Fruit fly (Drosophila melanogaster) whole organism, embryonic: ENCODE data around the gene Tyler.

ENCODE experiments used
- Ada2b ChIP-seq: fragments of 200-800 bp; sonication (Bioruptor generic); IDR thresholded peaks from 2 replicates; pipeline ENCODE4 v1.3.6; 2022; ENCODE audit warnings: missing biosample characterization, missing genetic modification characterization
- Atf3 ChIP-seq: fragments of 200-800 bp; sonication (Bioruptor generic); optimal IDR thresholded peaks from 3 replicates; lab custom pipeline; 2016; ENCODE audit warnings: missing biosample characterization, missing genetic modification characterization
- Bdp1 ChIP-seq: fragments of 200-800 bp; sonication (Bioruptor generic); optimal IDR thresholded peaks from 3 replicates; lab custom pipeline; 2016; ENCODE audit warnings: missing biosample characterization, missing genetic modification characterization
- Blimp-1 ChIP-seq: fragments of 200-800 bp; sonication (Bioruptor generic); optimal IDR thresholded peaks from 3 replicates; lab custom pipeline; 2018; ENCODE audit warnings: missing biosample characterization, missing genetic modification characterization, mild to moderate bottlenecking, moderate library complexity, missing genetic modification reagents
- CG10565 ChIP-seq: fragments of 200-800 bp; sonication (Bioruptor generic); optimal IDR thresholded peaks from 3 replicates; lab custom pipeline; 2016; ENCODE audit warnings: missing biosample characterization, mild to moderate bottlenecking, missing genetic modification characterization
- CG10959 ChIP-seq: fragments of 200-800 bp; sonication (Bioruptor generic); IDR thresholded peaks from 2 replicates; pipeline ENCODE4 v1.3.6; 2022; ENCODE audit warnings: missing biosample characterization, missing genetic modification characterization
- CG11695 ChIP-seq: fragments of 200-800 bp; sonication (Bioruptor generic); IDR thresholded peaks from 3 replicates; pipeline ENCODE4 v1.3.6; 2022; ENCODE audit warnings: missing biosample characterization, missing genetic modification characterization
- CG12744 ChIP-seq: fragments of 200-800 bp; sonication (Bioruptor generic); optimal IDR thresholded peaks from 2 replicates; lab custom pipeline; 2016; ENCODE audit warnings: missing biosample characterization, missing genetic modification characterization
- CG1529 ChIP-seq: fragments of 200-800 bp; sonication (Bioruptor generic); optimal IDR thresholded peaks from 3 replicates; lab custom pipeline; 2018; ENCODE audit warnings: missing biosample characterization, missing genetic modification characterization
- CG17359 ChIP-seq: fragments of 200-800 bp; sonication (Bioruptor generic); optimal IDR thresholded peaks from 3 replicates; lab custom pipeline; 2018; ENCODE audit warnings: missing biosample characterization, mild to moderate bottlenecking, missing genetic modification characterization, moderate library complexity
- CG2116 ChIP-seq: fragments of 200-800 bp; sonication (Bioruptor generic); optimal IDR thresholded peaks from 3 replicates; lab custom pipeline; 2018; ENCODE audit warnings: missing biosample characterization, mild to moderate bottlenecking, missing genetic modification characterization
- CG30020 ChIP-seq: fragments of 200-800 bp; optimal IDR thresholded peaks from 2 replicates; lab custom pipeline; 2019; ENCODE audit warnings: missing biosample characterization, mild to moderate bottlenecking, missing genetic modification characterization, moderate library complexity
- CG4328 ChIP-seq: fragments of 200-800 bp; sonication (Bioruptor generic); optimal IDR thresholded peaks from 3 replicates; lab custom pipeline; 2017; ENCODE audit warnings: missing biosample characterization, missing genetic modification reagents, missing genetic modification characterization
- CG7372 ChIP-seq: fragments of 200-800 bp; sonication (Bioruptor generic); IDR thresholded peaks from 2 replicates; pipeline ENCODE4 v1.3.6; 2022; ENCODE audit warnings: missing biosample characterization, missing genetic modification characterization
- CG8924 ChIP-seq: fragments of 200-800 bp; optimal IDR thresholded peaks from 3 replicates; lab custom pipeline; 2019; ENCODE audit warnings: missing biosample characterization, mild to moderate bottlenecking, missing genetic modification characterization, moderate library complexity
- CG9876 ChIP-seq: fragments of 200-800 bp; sonication (Bioruptor generic); optimal IDR thresholded peaks from 2 replicates; lab custom pipeline; 2016; ENCODE audit warnings: missing biosample characterization, missing genetic modification characterization
- CHES-1-like ChIP-seq: fragments of 200-800 bp; sonication (Bioruptor generic); optimal IDR thresholded peaks from 2 replicates; lab custom pipeline; 2016; ENCODE audit warnings: missing biosample characterization, missing genetic modification characterization
- E2f1 ChIP-seq: fragments of 200-800 bp; sonication (Bioruptor generic); IDR thresholded peaks from 2 replicates; pipeline ENCODE4 v1.3.6; 2022; ENCODE audit warnings: missing biosample characterization, missing genetic modification characterization
- Fer3 ChIP-seq: fragments of 200-800 bp; sonication (Bioruptor generic); optimal IDR thresholded peaks from 2 replicates; lab custom pipeline; 2018; ENCODE audit warnings: missing biosample characterization, mild to moderate bottlenecking, missing genetic modification characterization, moderate library complexity
- GATAe ChIP-seq: fragments of 200-800 bp; sonication (Bioruptor generic); conservative IDR thresholded peaks from 2 replicates; pipeline ENCODE4 v1.3.6; 2022; ENCODE audit warnings: missing biosample characterization, missing genetic modification characterization
- Gug ChIP-seq: fragments of 200-800 bp; sonication (Bioruptor generic); IDR thresholded peaks from 4 replicates; pipeline ENCODE4 v1.3.6; 2022; ENCODE audit warnings: missing biosample characterization, missing genetic modification characterization
- MESR4 ChIP-seq: fragments of 200-800 bp; sonication (Bioruptor generic); optimal IDR thresholded peaks from 2 replicates; lab custom pipeline; 2018; ENCODE audit warnings: missing biosample characterization, mild to moderate bottlenecking, missing genetic modification characterization, moderate library complexity
- Stat92E ChIP-seq, 3 experiments: fragments of >200 bp in 2 of 3; fragments of 200-800 bp in 1 of 3; sonication (Bioruptor generic) in 1 of 3; optimal IDR thresholded peaks; 2 replicates each; lab custom pipeline; 2017 to 2019; ENCODE audit warnings: missing biosample characterization in 3 of 3, missing genetic modification characterization in 3 of 3, mild to moderate bottlenecking in 1 of 3, moderate library complexity in 1 of 3
- Tbp ChIP-seq: fragments of >200 bp; optimal IDR thresholded peaks from 2 replicates; lab custom pipeline; 2018; ENCODE audit warnings: missing biosample characterization, missing genetic modification characterization
- abd-A ChIP-seq: fragments of 200-800 bp; sonication (Bioruptor generic); optimal IDR thresholded peaks from 3 replicates; lab custom pipeline; 2019; ENCODE audit warnings: missing biosample characterization, mild to moderate bottlenecking, missing genetic modification characterization, moderate library complexity
- cas ChIP-seq: fragments of 200-800 bp; sonication (Bioruptor generic); IDR thresholded peaks from 2 replicates; pipeline ENCODE4 v1.3.6; 2022; ENCODE audit warnings: missing biosample characterization, missing genetic modification characterization
- chif ChIP-seq, 2 experiments: fragments of 200-800 bp; sonication (Bioruptor generic); optimal IDR thresholded peaks; 3 replicates each; lab custom pipeline; 2016; ENCODE audit warnings: missing biosample characterization in 2 of 2, missing genetic modification characterization in 2 of 2
- chn ChIP-seq: fragments of 200-800 bp; sonication (Bioruptor generic); optimal IDR thresholded peaks from 2 replicates; lab custom pipeline; 2016; ENCODE audit warnings: missing biosample characterization, missing genetic modification characterization
- corto ChIP-seq: fragments of 200-800 bp; sonication (Bioruptor generic); optimal IDR thresholded peaks from 2 replicates; lab custom pipeline; 2016; ENCODE audit warnings: missing biosample characterization, mild to moderate bottlenecking, missing genetic modification characterization, moderate library complexity
- crc ChIP-seq: fragments of 200-800 bp; sonication (Bioruptor generic); optimal IDR thresholded peaks from 2 replicates; lab custom pipeline; 2016; ENCODE audit warnings: missing biosample characterization, missing genetic modification characterization
- ems ChIP-seq: fragments of 200-800 bp; sonication (Bioruptor generic); optimal IDR thresholded peaks from 3 replicates; lab custom pipeline; 2016; ENCODE audit warnings: missing biosample characterization, missing genetic modification characterization
- eyg ChIP-seq: fragments of 200-800 bp; sonication (Bioruptor generic); optimal IDR thresholded peaks from 3 replicates; lab custom pipeline; 2016; ENCODE audit warnings: missing biosample characterization, missing genetic modification characterization
- fd64A ChIP-seq: fragments of 200-800 bp; sonication (Bioruptor generic); optimal IDR thresholded peaks from 3 replicates; lab custom pipeline; 2018; ENCODE audit warnings: missing biosample characterization, mild to moderate bottlenecking, missing genetic modification characterization
- ftz-f1 ChIP-seq: fragments of 200-800 bp; sonication (Bioruptor generic); optimal IDR thresholded peaks from 2 replicates; lab custom pipeline; 2016; ENCODE audit warnings: missing biosample characterization, missing genetic modification characterization
- gem ChIP-seq: fragments of 200-800 bp; sonication (Bioruptor generic); optimal IDR thresholded peaks from 2 replicates; lab custom pipeline; 2019; ENCODE audit warnings: missing biosample characterization, mild to moderate bottlenecking, missing genetic modification characterization, moderate library complexity
- gro ChIP-seq: fragments of 200-800 bp; sonication (Bioruptor generic); optimal IDR thresholded peaks from 2 replicates; lab custom pipeline; 2016; ENCODE audit warnings: missing biosample characterization, missing genetic modification characterization
- h ChIP-seq: fragments of >200 bp; optimal IDR thresholded peaks from 2 replicates; lab custom pipeline; 2017
- klu ChIP-seq: fragments of 200-800 bp; sonication (Bioruptor generic); IDR thresholded peaks from 2 replicates; pipeline ENCODE4 v1.3.6; 2022; ENCODE audit warnings: missing biosample characterization, missing genetic modification characterization
- lilli ChIP-seq: fragments of 200-800 bp; sonication (Bioruptor generic); optimal IDR thresholded peaks from 3 replicates; lab custom pipeline; 2016; ENCODE audit warnings: missing biosample characterization, missing genetic modification characterization
- oc ChIP-seq: fragments of 200-800 bp; sonication (Bioruptor generic); optimal IDR thresholded peaks from 2 replicates; lab custom pipeline; 2018; ENCODE audit warnings: missing biosample characterization, mild to moderate bottlenecking, missing genetic modification characterization, moderate library complexity
- onecut ChIP-seq: fragments of 200-800 bp; sonication (Bioruptor generic); IDR thresholded peaks from 2 replicates; pipeline ENCODE4 v1.3.6; 2022; ENCODE audit warnings: missing biosample characterization, missing genetic modification characterization
- ranshi ChIP-seq: fragments of 200-800 bp; sonication (Bioruptor generic); IDR thresholded peaks from 2 replicates; pipeline ENCODE4 v1.3.6; 2022; ENCODE audit warnings: missing biosample characterization, missing genetic modification characterization
- run ChIP-seq: fragments of 200-800 bp; sonication (Bioruptor generic); optimal IDR thresholded peaks from 3 replicates; lab custom pipeline; 2018; ENCODE audit warnings: missing biosample characterization, mild to moderate bottlenecking, missing genetic modification characterization
- schlank ChIP-seq: fragments of 200-800 bp; sonication (Bioruptor generic); optimal IDR thresholded peaks from 2 replicates; lab custom pipeline; 2018; ENCODE audit warnings: missing biosample characterization, mild to moderate bottlenecking, missing genetic modification characterization
- sisA ChIP-seq: fragments of 200-800 bp; sonication (Bioruptor generic); IDR thresholded peaks from 2 replicates; pipeline ENCODE4 v1.3.6; 2022; ENCODE audit warnings: missing biosample characterization, missing genetic modification characterization
- slbo ChIP-seq: fragments of 200-800 bp; sonication (Bioruptor generic); IDR thresholded peaks from 2 replicates; pipeline ENCODE4 v1.3.6; 2022; ENCODE audit warnings: missing biosample characterization, missing genetic modification characterization
- stc ChIP-seq: fragments of 200-800 bp; sonication (Bioruptor generic); IDR thresholded peaks from 2 replicates; pipeline ENCODE4 v1.3.6; 2022; ENCODE audit warnings: missing biosample characterization, missing genetic modification characterization
- trem ChIP-seq: fragments of 200-800 bp; optimal IDR thresholded peaks from 3 replicates; lab custom pipeline; 2019; ENCODE audit warnings: missing biosample characterization, mild to moderate bottlenecking, missing genetic modification characterization, moderate library complexity
- unpg ChIP-seq: fragments of 200-800 bp; sonication (Bioruptor generic); optimal IDR thresholded peaks from 3 replicates; lab custom pipeline; 2018; ENCODE audit warnings: missing biosample characterization, mild to moderate bottlenecking, missing genetic modification characterization, moderate library complexity
- vnd ChIP-seq: fragments of 200-800 bp; sonication (Bioruptor generic); IDR thresholded peaks from 3 replicates; pipeline ENCODE4 v1.3.6; 2022; ENCODE audit warnings: missing biosample characterization, missing genetic modification characterization; ENCODE audit not compliant: partially characterized antibody

Tyler gene

DNA sequence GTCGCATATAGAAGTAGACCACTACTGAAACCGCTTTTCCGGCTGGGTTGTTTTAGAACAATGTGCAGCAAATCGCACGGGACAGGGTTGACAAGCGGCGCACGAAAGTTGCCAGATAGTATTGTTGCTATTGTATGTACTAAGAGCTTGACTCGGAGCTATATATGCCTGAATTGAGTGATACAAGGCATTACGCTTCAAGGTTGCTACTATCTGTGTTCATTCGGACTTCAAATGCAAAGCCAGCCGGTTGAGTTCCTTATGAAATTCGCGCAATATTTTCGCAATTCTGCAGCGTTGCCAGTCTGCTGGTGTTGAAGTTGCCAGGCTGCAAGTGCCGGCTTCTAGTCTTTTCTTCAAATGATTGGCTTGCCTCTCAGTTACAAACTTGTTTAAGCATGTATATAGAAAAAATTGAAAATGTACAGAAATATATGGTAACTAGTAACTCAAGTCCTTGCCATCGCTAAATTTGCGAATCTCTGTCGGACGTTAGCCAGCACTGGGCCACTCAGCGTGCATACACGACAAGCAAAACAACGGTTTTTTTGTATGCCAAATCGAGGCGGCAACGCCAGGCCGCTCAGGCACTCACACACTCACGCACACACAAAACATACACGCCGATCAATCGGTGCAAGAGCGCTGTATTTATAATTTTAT, 40.6 kb downstream of the Tyler start, which contains the start of the genes Ranbp21 and Elys (continued):
- TF ChIP-seq onecut (GFP tag; lab: Robert Waterston, UW): peak; percentile 24; the same call in 1 of the 2 replicates
- TF ChIP-seq CG30020 (tag; lab: Kevin White, UChicago): peak; percentile 27
- peak; percentile 37 for TF ChIP-seq crc
- peak; percentile 47; the same call in 1 of the 2 replicates for TF ChIP-seq stc (GFP tag; lab: Robert Waterston, UW)
- no peak for TF ChIP-seq h (lab: Kevin White, UChicago)
- no peak for TF ChIP-seq corto
- no peak for TF ChIP-seq cas
- peak; percentile 46; the same call in 1 of the 3 replicates for TF ChIP-seq CG11695 (GFP tag; lab: Robert Waterston, UW)
- peak; percentile 19 for TF ChIP-seq CG9876 (GFP tag; lab: Kevin White, UChicago)
- TF ChIP-seq run: no peak
- TF ChIP-seq GATAe (GFP tag; lab: Robert Waterston, UW): no peak
- TF ChIP-seq vnd (GFP tag; lab: Robert Waterston, UW): 0 out of 3 replicates have a peak, but pooled peaks have one; percentile 46
- TF ChIP-seq ranshi (GFP tag; lab: Robert Waterston, UW): peak; percentile 67; the same call in 1 of the 2 replicates
- TF ChIP-seq Atf3: peak; percentile 32
- TF ChIP-seq Ada2b (GFP tag; lab: Robert Waterston, UW): no peak
- TF ChIP-seq Stat92E (GFP tag; optimal IDR thresholded peaks at IDR 0.05; lab: Kevin White, UChicago): no peak
- peak; percentile 52 for TF ChIP-seq chif (GFP tag; optimal IDR thresholded peaks at IDR 0.05; lab: Kevin White, UChicago)
- no peak for TF ChIP-seq abd-A (tag; lab: Kevin White, UChicago)
- peak; percentile 3 for TF ChIP-seq Fer3 (tag; lab: Kevin White, UChicago)
- peak; percentile 42; the same call in 1 of the 2 replicates for TF ChIP-seq E2f1
- TF ChIP-seq klu (GFP tag; lab: Robert Waterston, UW): peak; percentile 58
- no peak for TF ChIP-seq fd64A (GFP tag; lab: Kevin White, UChicago)
- TF ChIP-seq Blimp-1 (GFP tag; lab: Kevin White, UChicago): no peak
- no peak for TF ChIP-seq CG10565 (GFP tag; lab: Kevin White, UChicago)
- TF ChIP-seq Gug (GFP tag; lab: Robert Waterston, UW): peak; percentile 69; the same call in 3 of the 4 replicates
- no peak for TF ChIP-seq unpg
- peak; percentile 15 for TF ChIP-seq eyg (GFP tag; lab: Kevin White, UChicago)
- TF ChIP-seq chn (GFP tag; lab: Kevin White, UChicago): peak; percentile 59
- TF ChIP-seq trem (tag; lab: Kevin White, UChicago): peak; percentile 51
- peak; percentile 69 for TF ChIP-seq lilli
- peak; percentile 77 for TF ChIP-seq slbo (GFP tag; lab: Robert Waterston, UW)
- TF ChIP-seq CG1529: no peak
- no peak for TF ChIP-seq oc (tag; lab: Kevin White, UChicago)
- no peak for TF ChIP-seq CG17359 (tag; lab: Kevin White, UChicago)
- peak; percentile 32; the same call in 1 of the 2 replicates for TF ChIP-seq CG7372 (GFP tag; lab: Robert Waterston, UW)
- TF ChIP-seq ems (GFP tag; lab: Kevin White, UChicago): peak; percentile 61
- TF ChIP-seq CG8924 (tag; lab: Kevin White, UChicago): peak; percentile 21
- no peak for TF ChIP-seq gem (tag; lab: Kevin White, UChicago)
- TF ChIP-seq ftz-f1 (GFP tag; lab: Kevin White, UChicago): peak; percentile 5
- peak; percentile 40 for TF ChIP-seq CG2116
- TF ChIP-seq CHES-1-like (GFP tag; lab: Kevin White, UChicago): peak; percentile 82
- TF ChIP-seq Tbp: no peak
- TF ChIP-seq CG10959: peak; percentile 39; the same call in 1 of the 2 replicates
- peak; percentile 41 for TF ChIP-seq Bdp1
- TF ChIP-seq sisA (GFP tag; lab: Robert Waterston, UW): peak; percentile 66
- TF ChIP-seq gro (GFP tag; lab: Kevin White, UChicago): no peak
- TF ChIP-seq CG4328: peak; percentile 10
- TF ChIP-seq MESR4 (GFP tag; lab: Kevin White, UChicago): peak; percentile 34
- TF ChIP-seq CG12744: peak; percentile 21
- no peak for TF ChIP-seq schlank (tag; lab: Kevin White, UChicago)
